Worm (Caenorhabditis elegans) whole organism, young adult: ENCODE results near the gene rpap-2.

Experiments used
- C17E4.6 ChIP-seq: fragments of 200-800 bp; sonication (Bioruptor generic); IDR thresholded peaks from 2 replicates; pipeline ENCODE4 v1.3.6; 2022; ENCODE audit warnings: missing genetic modification reagents, missing genetic modification characterization, missing compliant biosample characterization
- F33H1.4 ChIP-seq: fragments of 200-800 bp; sonication (Bioruptor generic); IDR thresholded peaks from 2 replicates; pipeline ENCODE4 v1.3.6; 2022; ENCODE audit warnings: missing genetic modification reagents, missing genetic modification characterization, missing compliant biosample characterization
- F37B4.10 ChIP-seq: fragments of 200-800 bp; sonication (Bioruptor generic); IDR thresholded peaks from 2 replicates; pipeline ENCODE4 v1.3.6; 2022; ENCODE audit warnings: missing genetic modification characterization, missing compliant biosample characterization
- F52B5.7 ChIP-seq: sonication (generic microtip); optimal IDR thresholded peaks from 2 replicates; lab custom pipeline; 2016; ENCODE audit warnings: mild to moderate bottlenecking, missing genetic modification characterization, missing compliant biosample characterization
- F57A8.1 ChIP-seq: fragments of 200-800 bp; sonication (Bioruptor generic); optimal IDR thresholded peaks from 2 replicates; lab custom pipeline; 2018; ENCODE audit warnings: mild to moderate bottlenecking, missing genetic modification characterization, moderate library complexity, missing compliant biosample characterization
- K11D2.4 ChIP-seq: fragments of 200-800 bp; sonication (Bioruptor generic); IDR thresholded peaks from 2 replicates; pipeline ENCODE4 v1.3.6; 2022; ENCODE audit warnings: missing genetic modification reagents, missing genetic modification characterization, missing compliant biosample characterization
- Y79H2A.3 ChIP-seq: fragments of 200-800 bp; sonication (Bioruptor generic); conservative IDR thresholded peaks from 2 replicates; pipeline ENCODE4 v1.3.6; 2022; ENCODE audit warnings: missing genetic modification reagents, missing genetic modification characterization, missing compliant biosample characterization
- ZK185.1 ChIP-seq: sonication (generic microtip); optimal IDR thresholded peaks from 2 replicates; lab custom pipeline; 2016; ENCODE audit warnings: mild to moderate bottlenecking, missing genetic modification characterization, missing compliant biosample characterization; ENCODE audit not compliant: poor library complexity, severe bottlenecking
- akir-1 ChIP-seq: fragments of 200-800 bp; sonication (Bioruptor generic); optimal IDR thresholded peaks from 2 replicates; lab custom pipeline; 2018; ENCODE audit warnings: mild to moderate bottlenecking, missing genetic modification characterization, moderate library complexity, missing compliant biosample characterization
- ama-1 ChIP-seq, 3 experiments: fragments of 150-350 bp in 1 of 3; sonication (generic microtip) in 2 of 3; optimal IDR thresholded peaks; 2 replicates each; lab custom pipeline; 2014 to 2018; ENCODE audit warnings: missing biosample characterization in 2 of 3, missing genetic modification characterization in 2 of 3, missing genetic modification reagents in 2 of 3
- cebp-1 ChIP-seq, 2 experiments: fragments of 200-800 bp in 1 of 2; sonication (Bioruptor generic) in 1 of 2; sonication (generic microtip) in 1 of 2; IDR thresholded peaks in 1 of 2; optimal IDR thresholded peaks in 1 of 2; 2 replicates each; pipeline versions ENCODE4 v1.3.6 to Lab custom; 2017 to 2022; ENCODE audit warnings: missing compliant biosample characterization in 2 of 2, missing genetic modification characterization in 2 of 2, mild to moderate bottlenecking in 1 of 2, missing genetic modification reagents in 1 of 2, moderate library complexity in 1 of 2
- ceh-100 ChIP-seq: fragments of 200-800 bp; sonication (Bioruptor generic); IDR thresholded peaks from 2 replicates; pipeline ENCODE4 v1.3.6; 2022; ENCODE audit warnings: missing genetic modification reagents, missing genetic modification characterization, missing compliant biosample characterization
- ceh-91 ChIP-seq: fragments of 200-800 bp; sonication (Bioruptor generic); IDR thresholded peaks from 2 replicates; pipeline ENCODE4 v1.3.6; 2022; ENCODE audit warnings: missing genetic modification reagents, missing genetic modification characterization, missing compliant biosample characterization
- chd-7 ChIP-seq: sonication (generic microtip); optimal IDR thresholded peaks from 2 replicates; lab custom pipeline; 2016; ENCODE audit warnings: mild to moderate bottlenecking, missing genetic modification characterization, moderate library complexity, missing compliant biosample characterization
- efl-1 ChIP-seq: fragments of 150-350 bp; optimal IDR thresholded peaks from 2 replicates; lab custom pipeline; 2014; ENCODE audit warnings: missing biosample characterization, missing genetic modification reagents, missing genetic modification characterization
- gei-17 ChIP-seq: fragments of 200-800 bp; sonication (Bioruptor generic); optimal IDR thresholded peaks from 2 replicates; lab custom pipeline; 2018; ENCODE audit warnings: mild to moderate bottlenecking, missing genetic modification characterization, missing compliant biosample characterization
- hmg-1.2 ChIP-seq: fragments of 200-800 bp; sonication (Bioruptor generic); IDR thresholded peaks from 2 replicates; pipeline ENCODE4 v1.3.6; 2022; ENCODE audit warnings: missing genetic modification reagents, missing genetic modification characterization, missing compliant biosample characterization
- let-607 ChIP-seq, 2 experiments: fragments of 200-800 bp in 1 of 2; sonication (Bioruptor generic) in 1 of 2; sonication (generic microtip) in 1 of 2; optimal IDR thresholded peaks; 2 replicates each; lab custom pipeline; 2016 to 2018; ENCODE audit warnings: mild to moderate bottlenecking in 2 of 2, missing compliant biosample characterization in 2 of 2, missing genetic modification characterization in 2 of 2, moderate library complexity in 2 of 2, missing genotype in 1 of 2
- lin-40 ChIP-seq: sonication (generic microtip); optimal IDR thresholded peaks from 2 replicates; lab custom pipeline; 2016; ENCODE audit warnings: missing genetic modification characterization, mild to moderate bottlenecking, missing compliant biosample characterization, missing genotype, missing genetic modification reagents
- lin-54 ChIP-seq: fragments of 200-800 bp; sonication (Bioruptor generic); optimal IDR thresholded peaks from 2 replicates; lab custom pipeline; 2018; ENCODE audit warnings: mild to moderate bottlenecking, missing genetic modification characterization, missing compliant biosample characterization
- lsy-27 ChIP-seq: sonication (generic microtip); optimal IDR thresholded peaks from 2 replicates; lab custom pipeline; 2017; ENCODE audit warnings: missing genetic modification characterization, mild to moderate bottlenecking, missing compliant biosample characterization, antibody characterized with exemption, missing genotype, borderline replicate concordance; ENCODE audit not compliant: insufficient read depth
- madf-8 ChIP-seq: fragments of 200-800 bp; sonication (Bioruptor generic); conservative IDR thresholded peaks from 2 replicates; pipeline ENCODE4 v1.3.6; 2022; ENCODE audit warnings: missing genetic modification reagents, missing genetic modification characterization, missing compliant biosample characterization
- mxl-1 ChIP-seq: sonication (generic microtip); optimal IDR thresholded peaks from 2 replicates; lab custom pipeline; 2016; ENCODE audit warnings: missing genetic modification characterization, missing compliant biosample characterization
- nhr-179 ChIP-seq: sonication (generic microtip); optimal IDR thresholded peaks from 2 replicates; lab custom pipeline; 2016; ENCODE audit warnings: mild to moderate bottlenecking, missing genetic modification characterization, missing compliant biosample characterization
- pha-4 ChIP-seq: fragments of 150-350 bp; sonication (generic microtip); optimal IDR thresholded peaks from 2 replicates; lab custom pipeline; 2014; ENCODE audit warnings: missing biosample characterization, missing genetic modification reagents, missing genetic modification characterization
- sdz-38 ChIP-seq: sonication (generic microtip); optimal IDR thresholded peaks from 2 replicates; lab custom pipeline; 2016; ENCODE audit warnings: missing genotype, missing genetic modification characterization, missing compliant biosample characterization
- sea-2 ChIP-seq: fragments of 200-800 bp; sonication (Bioruptor generic); IDR thresholded peaks from 2 replicates; pipeline ENCODE4 v1.3.6; 2022; ENCODE audit warnings: missing genetic modification characterization, missing compliant biosample characterization
- snpc-1.1 ChIP-seq: sonication (generic microtip); optimal IDR thresholded peaks from 2 replicates; lab custom pipeline; 2017; ENCODE audit warnings: missing genetic modification characterization, mild to moderate bottlenecking, missing compliant biosample characterization, antibody characterized with exemption, moderate library complexity, missing genotype, missing genetic modification reagents; ENCODE audit not compliant: insufficient read depth
- somi-1 ChIP-seq: fragments of 200-800 bp; sonication (Bioruptor generic); optimal IDR thresholded peaks from 2 replicates; lab custom pipeline; 2018; ENCODE audit warnings: mild to moderate bottlenecking, missing genetic modification characterization, missing compliant biosample characterization
- unc-130 ChIP-seq: sonication (generic microtip); optimal IDR thresholded peaks from 2 replicates; lab custom pipeline; 2016; ENCODE audit warnings: missing genetic modification reagents, missing genetic modification characterization, missing compliant biosample characterization
- zfh-2 ChIP-seq: fragments of 200-800 bp; sonication (Bioruptor generic); conservative IDR thresholded peaks from 2 replicates; pipeline ENCODE4 v1.3.6; 2022; ENCODE audit warnings: missing genetic modification reagents, missing genetic modification characterization, missing compliant biosample characterization
- ztf-28 ChIP-seq: fragments of 200-800 bp; sonication (Bioruptor generic); IDR thresholded peaks from 2 replicates; pipeline ENCODE4 v1.3.6; 2022; ENCODE audit warnings: missing genetic modification reagents, missing genetic modification characterization, missing compliant biosample characterization

rpap-2 gene

ce11 chrIII:8967639-8968038 is at the start of gene rpap-2, which contains the start of gene bud-13:
Gene rpap-2 (plus strand): TSS chrIII:8967967.
Gene bud-13 (minus strand): TSS chrIII:8967727.
- TF ChIP-seq unc-130 (GFP tag; lab: Kevin White, UChicago) (peak; percentile 26), let-607 (tag; optimal IDR thresholded peaks at IDR 0.05; lab: Kevin White, UChicago) (no peak)

ce11 chrIII:8919784-8920183 is 48.0 kb upstream of the rpap-2 start, which contains the start of gene ZK637.15:
Gene ZK637.15 (plus strand): TSS chrIII:8920084.
- TF ChIP-seq sea-2 (GFP tag; lab: Robert Waterston, UW): no peak
- TF ChIP-seq gei-17 (GFP tag; lab: Kevin White, UChicago): no peak
- no peak for TF ChIP-seq pha-4
- no peak for TF ChIP-seq ceh-100 (GFP tag; lab: Robert Waterston, UW)
- no peak for TF ChIP-seq let-607 (tag; optimal IDR thresholded peaks at IDR 0.05; lab: Kevin White, UChicago)
- TF ChIP-seq nhr-179 (tag; lab: Kevin White, UChicago): no peak
- no peak for TF ChIP-seq chd-7
- no peak for TF ChIP-seq somi-1 (GFP tag; lab: Kevin White, UChicago)
- no peak for TF ChIP-seq sdz-38 (tag; lab: Kevin White, UChicago)

DNA sequence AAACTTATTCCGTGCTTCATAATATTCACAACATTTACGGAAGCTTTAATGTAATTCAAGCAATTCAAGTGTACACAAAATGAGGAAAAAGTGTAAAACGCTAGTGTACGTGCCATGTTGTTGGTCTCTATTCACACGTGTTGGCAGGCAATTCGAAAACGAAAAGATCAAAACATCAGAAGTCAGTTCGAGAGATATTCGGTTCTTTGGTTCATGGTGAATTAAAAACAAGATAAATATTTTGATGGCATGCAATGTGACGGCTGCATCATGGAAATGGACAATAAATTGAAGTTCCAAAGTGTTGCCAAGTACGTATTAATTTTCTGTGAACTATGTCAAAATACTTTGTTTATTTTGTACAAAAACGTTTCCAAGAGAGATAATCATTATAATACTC is 45.7 kb upstream of the rpap-2 start:
- TF ChIP-seq let-607 (tag; optimal IDR thresholded peaks at IDR 0.05; lab: Kevin White, UChicago) (no peak), lsy-27 (no peak), ama-1 (optimal IDR thresholded peaks at IDR 0.05; lab: Kevin White, UChicago) (peak; percentile 63), ama-1 (GFP tag; optimal IDR thresholded peaks at IDR 0.05; lab: Kevin White, UChicago) (no peak)
- TF ChIP-seq, all 124 proteins: peak for 1

DNA sequence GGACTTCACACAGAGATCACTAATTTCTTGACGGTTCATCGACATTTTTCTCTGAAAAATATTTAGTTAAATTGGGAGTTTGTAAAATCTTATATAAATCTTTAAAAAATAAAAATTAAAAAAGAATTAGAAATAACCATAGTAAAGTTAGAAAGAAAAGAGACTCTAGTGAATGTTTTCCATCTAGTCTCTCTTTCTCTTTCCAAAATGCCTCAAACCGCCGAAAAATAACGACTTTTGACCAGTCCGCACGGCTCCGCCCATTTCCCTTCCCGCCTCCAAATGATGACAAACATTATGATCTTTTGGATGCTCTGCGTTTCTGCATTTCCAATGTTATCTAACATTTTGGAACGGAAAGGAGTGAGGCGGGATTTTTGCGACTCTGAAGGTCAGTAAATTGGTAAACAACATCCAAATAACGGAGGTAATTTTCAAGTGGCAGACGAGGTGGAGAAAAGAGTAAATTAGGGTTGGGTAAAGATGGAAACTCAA is 44.5 kb upstream of the rpap-2 start, which contains the start of gene glb-1:
Gene glb-1 (minus strand): TSS at position 51 of the 495 bp plus-strand sequence.
- TF ChIP-seq efl-1 (GFP tag; lab: Kevin White, UChicago) (peak; percentile 73), madf-8 (GFP tag; lab: Robert Waterston, UW) (no peak), hmg-1.2 (GFP tag; lab: Robert Waterston, UW) (peak; percentile 65)

DNA sequence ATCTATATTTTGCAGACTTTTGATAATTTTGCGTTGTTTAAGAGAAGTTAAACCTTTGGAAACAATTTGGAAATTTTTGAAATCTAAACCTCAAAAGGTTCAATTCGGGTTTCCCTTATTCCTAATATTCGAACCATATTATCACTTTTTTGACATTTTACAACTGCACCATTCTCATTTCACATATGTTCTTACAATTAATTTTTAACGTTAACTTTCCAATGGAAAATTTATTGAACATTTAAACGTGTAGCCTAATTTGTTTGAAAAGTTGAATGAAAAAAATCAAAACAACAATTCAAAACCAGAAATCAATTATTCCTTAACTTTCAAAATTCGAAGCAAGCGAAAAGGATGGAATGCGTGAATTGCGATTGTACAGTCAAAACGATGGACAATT is 43.8 kb upstream of the rpap-2 start, which contains the start of gene ZK637.12:
Gene ZK637.12 (plus strand): TSS at position 301 of the 400 bp plus-strand sequence.
- TF ChIP-seq ZK185.1 (tag; lab: Kevin White, UChicago): no peak
- no peak for TF ChIP-seq lin-40 (tag; lab: Kevin White, UChicago)
- TF ChIP-seq F37B4.10 (GFP tag; lab: Robert Waterston, UW): no peak
- no peak for TF ChIP-seq gei-17 (GFP tag; lab: Kevin White, UChicago)
- TF ChIP-seq zfh-2: no peak
- TF ChIP-seq F52B5.7 (tag; lab: Kevin White, UChicago): no peak
- TF ChIP-seq ceh-91 (GFP tag; lab: Robert Waterston, UW): no peak
- no peak for TF ChIP-seq C17E4.6 (GFP tag; lab: Robert Waterston, UW)
- no peak for TF ChIP-seq F33H1.4 (GFP tag; lab: Robert Waterston, UW)
- no peak for TF ChIP-seq lin-54 (GFP tag; lab: Kevin White, UChicago)
- TF ChIP-seq Y79H2A.3 (GFP tag; lab: Robert Waterston, UW): no peak
- TF ChIP-seq mxl-1 (tag; lab: Kevin White, UChicago): no peak
- TF ChIP-seq K11D2.4: no peak
- TF ChIP-seq ztf-28 (GFP tag; lab: Robert Waterston, UW): no peak
- TF ChIP-seq F57A8.1 (GFP tag; lab: Kevin White, UChicago): no peak
- no peak for TF ChIP-seq akir-1 (GFP tag; lab: Kevin White, UChicago)
- no peak for TF ChIP-seq cebp-1 (GFP tag; IDR thresholded peaks at IDR 0.05; lab: Robert Waterston, UW)
- TF ChIP-seq cebp-1 (tag; optimal IDR thresholded peaks at IDR 0.05; lab: Kevin White, UChicago): no peak
- no peak for TF ChIP-seq snpc-1.1
